Worm (Caenorhabditis elegans) whole organism, midembryonic: ENCODE measurements around the gene fbxc-44.

Experiments used
- cog-1 ChIP-seq: sonication (generic microtip); optimal IDR thresholded peaks from 2 replicates; lab custom pipeline; 2016; ENCODE audit warnings: missing genetic modification characterization, missing compliant biosample characterization
- klf-2 ChIP-seq: fragments of 200-800 bp; sonication (Bioruptor generic); conservative IDR thresholded peaks from 2 replicates; pipeline ENCODE4 v1.3.6; 2022; ENCODE audit warnings: missing genetic modification reagents, missing genetic modification characterization, missing compliant biosample characterization
- med-1 ChIP-seq: sonication (generic microtip); optimal IDR thresholded peaks from 2 replicates; lab custom pipeline; 2017; ENCODE audit warnings: missing genetic modification characterization, mild to moderate bottlenecking, missing compliant biosample characterization, antibody characterized with exemption, missing genetic modification reagents; ENCODE audit not compliant: insufficient read depth
- ref-1 ChIP-seq: fragments of 200-800 bp; sonication (Bioruptor generic); conservative IDR thresholded peaks from 2 replicates; pipeline ENCODE4 v1.3.6; 2022; ENCODE audit warnings: missing genetic modification reagents, missing genetic modification characterization, missing compliant biosample characterization
- ztf-29 ChIP-seq: fragments of 200-800 bp; sonication (Bioruptor generic); IDR thresholded peaks from 2 replicates; pipeline ENCODE4 v1.3.6; 2022; ENCODE audit warnings: missing genetic modification reagents, missing genetic modification characterization, missing compliant biosample characterization

- TF ChIP-seq med-1 (no peak), cog-1 (tag; lab: Kevin White, UChicago) (no peak), ztf-29 (GFP tag; lab: Robert Waterston, UW) (no peak), ref-1 (no peak), klf-2 (GFP tag; lab: Robert Waterston, UW) (no peak)
These were observed 10.9 kb downstream of the fbxc-44 start, which contains the start of gene C16A11.4 for ce11 chrII:4226598-4227096.
